Fruit fly (Drosophila melanogaster): Measurements from ENCODE around the gene CG42266.

The CG42266 gene

dm6 chr2L:16352585-16353580 lies 12.7 kb upstream of the CG42266 start, which contains the start of the genes Hyls1, chif and CG4455 (continued):
- no peak for TF ChIP-seq dimm (GFP tag; IDR thresholded peaks at IDR 0.05)
- TF ChIP-seq MTF-1 (GFP tag; optimal IDR thresholded peaks at IDR 0.05; ENCODE audit: borderline replicate concordance), result no peak
- no peak for TF ChIP-seq aop (GFP tag; IDR thresholded peaks at IDR 0.05)
- peak in 1 of 3 experiments; percentile 31 for TF ChIP-seq lola (GFP tag; optimal IDR thresholded peaks at IDR 0.05)
- no peak for TF ChIP-seq Dbx (GFP tag; IDR thresholded peaks at IDR 0.05)
- peak; percentile 94 for TF ChIP-seq CG16813 (GFP tag; IDR thresholded peaks at IDR 0.05; ENCODE audit: partially characterized antibody)
- TF ChIP-seq CG2678 (tag; optimal IDR thresholded peaks at IDR 0.05), result peak; percentile 63
- TF ChIP-seq CG8290 (GFP tag; optimal IDR thresholded peaks at IDR 0.05), result no peak
- peak; percentile 23 for TF ChIP-seq CG8290 (tag; optimal IDR thresholded peaks at IDR 0.05)
- TF ChIP-seq fd3F (GFP tag; optimal IDR thresholded peaks at IDR 0.05), result no peak
- no peak for TF ChIP-seq CG1647 (GFP tag; optimal IDR thresholded peaks at IDR 0.05)
- peak; percentile 25 for TF ChIP-seq abd-A (tag; optimal IDR thresholded peaks at IDR 0.05)
- TF ChIP-seq sens-2 (GFP tag; IDR thresholded peaks at IDR 0.05), result no peak
- TF ChIP-seq CG10321 (GFP tag; IDR thresholded peaks at IDR 0.05), result no peak
- no peak for TF ChIP-seq Hr78 (GFP tag; optimal IDR thresholded peaks at IDR 0.05)
- TF ChIP-seq kay (GFP tag; optimal IDR thresholded peaks at IDR 0.05), result no peak
- peak; percentile 57 for TF ChIP-seq CG9215 (GFP tag; IDR thresholded peaks at IDR 0.05)
- TF ChIP-seq PHDP (tag; optimal IDR thresholded peaks at IDR 0.05), result no peak
- TF ChIP-seq CG15011 (GFP tag; optimal IDR thresholded peaks at IDR 0.05), result peak; percentile 12
- peak; percentile 41 for TF ChIP-seq Dek (tag; optimal IDR thresholded peaks at IDR 0.05)
- TF ChIP-seq CG3995 (GFP tag; optimal IDR thresholded peaks at IDR 0.05), result peak; percentile 99
- TF ChIP-seq chn (GFP tag; optimal IDR thresholded peaks at IDR 0.05), result no peak
- no peak for TF ChIP-seq CrebB (tag; optimal IDR thresholded peaks at IDR 0.05)
- TF ChIP-seq CG13624 (GFP tag; optimal IDR thresholded peaks at IDR 0.05), result peak; percentile 33
- peak; percentile 4 to 26 for TF ChIP-seq chif (GFP tag; optimal IDR thresholded peaks at IDR 0.05)
- TF ChIP-seq CG9437 (GFP tag; optimal IDR thresholded peaks at IDR 0.05), result peak; percentile 14
- TF ChIP-seq dysf (GFP tag; IDR thresholded peaks at IDR 0.05), result no peak
- no peak for TF ChIP-seq Bdp1 (GFP tag; optimal IDR thresholded peaks at IDR 0.05)
- no peak for TF ChIP-seq bsh (GFP tag; optimal IDR thresholded peaks at IDR 0.05)
- peak; percentile 59; the same call in 2 of the 3 replicates for TF ChIP-seq CG17361 (GFP tag; IDR thresholded peaks at IDR 0.05)
- TF ChIP-seq Trl (optimal IDR thresholded peaks at IDR 0.05), result no peak
- no peak for TF ChIP-seq Trl (GFP tag; optimal IDR thresholded peaks at IDR 0.05)
- TF ChIP-seq tin (GFP tag; optimal IDR thresholded peaks at IDR 0.05), result peak; percentile 7
- TF ChIP-seq mam (GFP tag; optimal IDR thresholded peaks at IDR 0.05), result no peak
- no peak for TF ChIP-seq stc (GFP tag; IDR thresholded peaks at IDR 0.05)
- TF ChIP-seq Doc3 (GFP tag; IDR thresholded peaks at IDR 0.05; ENCODE audit: partially characterized antibody), result peak; percentile 87
- no peak for TF ChIP-seq CG8089 (GFP tag; optimal IDR thresholded peaks at IDR 0.05)
- no peak for TF ChIP-seq CG16815 (GFP tag; optimal IDR thresholded peaks at IDR 0.05)
- no peak for TF ChIP-seq CG2202 (tag; optimal IDR thresholded peaks at IDR 0.05)
- TF ChIP-seq Nf-YB (GFP tag; optimal IDR thresholded peaks at IDR 0.05), result no peak
- no peak for TF ChIP-seq peb (GFP tag; IDR thresholded peaks at IDR 0.05)
- TF ChIP-seq Fer3 (tag; optimal IDR thresholded peaks at IDR 0.05), result no peak
- TF ChIP-seq da (GFP tag; optimal IDR thresholded peaks at IDR 0.05), result no peak
- peak; percentile 79 for TF ChIP-seq CG30020 (tag; optimal IDR thresholded peaks at IDR 0.05)
- TF ChIP-seq CG14050 (GFP tag; IDR thresholded peaks at IDR 0.05), result no peak
- peak; percentile 61; the same call in 1 of the 2 replicates for TF ChIP-seq tna (GFP tag; IDR thresholded peaks at IDR 0.05; ENCODE audit: partially characterized antibody)
- no peak for TF ChIP-seq CG8944 (GFP tag; optimal IDR thresholded peaks at IDR 0.05)
- no peak for TF ChIP-seq ERR (GFP tag; optimal IDR thresholded peaks at IDR 0.05)
- TF ChIP-seq Lhr (GFP tag; optimal IDR thresholded peaks at IDR 0.05), result peak; percentile 47

Measured in whole organism, embryonic.